Fruit fly (Drosophila melanogaster) whole organism, embryonic: ENCODE measurements around the gene Cyt-c1.

ENCODE experiments used
- BEAF-32 ChIP-seq: fragments of 200-800 bp; sonication (Bioruptor generic); optimal IDR thresholded peaks from 3 replicates; lab custom pipeline; 2017; ENCODE audit warnings: missing biosample characterization, missing genetic modification characterization, mild to moderate bottlenecking, moderate library complexity, missing genetic modification reagents
- C15 ChIP-seq: fragments of 200-800 bp; sonication (Bioruptor generic); IDR thresholded peaks from 3 replicates; pipeline ENCODE4 v1.3.6; 2022; ENCODE audit warnings: missing biosample characterization, missing genetic modification characterization
- CG11085 ChIP-seq: fragments of 200-800 bp; sonication (Bioruptor generic); IDR thresholded peaks from 2 replicates; pipeline ENCODE4 v1.3.6; 2022; ENCODE audit warnings: missing biosample characterization, missing genetic modification characterization
- CG14667 ChIP-seq: fragments of 200-800 bp; sonication (Bioruptor generic); IDR thresholded peaks from 2 replicates; pipeline ENCODE4 v1.3.6; 2022; ENCODE audit warnings: missing biosample characterization, missing genetic modification characterization
- CG15011 ChIP-seq: fragments of 200-800 bp; sonication (Bioruptor generic); optimal IDR thresholded peaks from 3 replicates; lab custom pipeline; 2018; ENCODE audit warnings: missing biosample characterization, mild to moderate bottlenecking, missing genetic modification characterization
- CG1603 ChIP-seq: fragments of 200-800 bp; sonication (Bioruptor generic); optimal IDR thresholded peaks from 2 replicates; lab custom pipeline; 2019; ENCODE audit warnings: missing biosample characterization, mild to moderate bottlenecking, missing genetic modification characterization, moderate library complexity
- CG17829 ChIP-seq: fragments of 200-800 bp; optimal IDR thresholded peaks from 2 replicates; lab custom pipeline; 2019; ENCODE audit warnings: missing biosample characterization, mild to moderate bottlenecking, missing genetic modification characterization, moderate library complexity
- CG18599 ChIP-seq: fragments of 200-800 bp; sonication (Bioruptor generic); optimal IDR thresholded peaks from 3 replicates; lab custom pipeline; 2017; ENCODE audit warnings: missing biosample characterization, missing genetic modification characterization, mild to moderate bottlenecking, moderate library complexity, missing genetic modification reagents
- CG31365 ChIP-seq: fragments of 200-800 bp; sonication (Bioruptor generic); optimal IDR thresholded peaks from 2 replicates; lab custom pipeline; 2018; ENCODE audit warnings: missing biosample characterization, mild to moderate bottlenecking, missing genetic modification characterization
- CG33213 ChIP-seq: fragments of 200-800 bp; sonication (Bioruptor generic); optimal IDR thresholded peaks from 3 replicates; lab custom pipeline; 2016; ENCODE audit warnings: missing biosample characterization, missing genetic modification characterization
- CG34224 ChIP-seq: fragments of 200-800 bp; sonication (Bioruptor generic); IDR thresholded peaks from 3 replicates; pipeline ENCODE4 v1.3.6; 2022; ENCODE audit warnings: missing biosample characterization, missing genetic modification characterization; ENCODE audit not compliant: partially characterized antibody
- CG7357 ChIP-seq: fragments of 200-800 bp; sonication (Bioruptor generic); IDR thresholded peaks from 3 replicates; pipeline ENCODE4 v1.3.6; 2022; ENCODE audit warnings: missing biosample characterization, missing genetic modification characterization
- CG7839 ChIP-seq: fragments of 200-800 bp; sonication (Bioruptor generic); optimal IDR thresholded peaks from 3 replicates; lab custom pipeline; 2018; ENCODE audit warnings: missing biosample characterization, mild to moderate bottlenecking, missing genetic modification characterization, moderate library complexity
- CG8089 ChIP-seq: fragments of 200-800 bp; sonication (Bioruptor generic); optimal IDR thresholded peaks from 3 replicates; lab custom pipeline; 2016; ENCODE audit warnings: missing biosample characterization, missing genetic modification characterization
- CG8359 ChIP-seq: fragments of 200-800 bp; sonication (Bioruptor generic); optimal IDR thresholded peaks from 2 replicates; lab custom pipeline; 2017; ENCODE audit warnings: missing biosample characterization, mild to moderate bottlenecking, missing genetic modification characterization, borderline replicate concordance
- CG8478 ChIP-seq: fragments of >200 bp; optimal IDR thresholded peaks from 2 replicates; lab custom pipeline; 2018
- CG9215 ChIP-seq: fragments of 200-800 bp; sonication (Bioruptor generic); IDR thresholded peaks from 2 replicates; pipeline ENCODE4 v1.3.6; 2022; ENCODE audit warnings: missing biosample characterization, missing genetic modification characterization
- CoRest ChIP-seq: fragments of 200-800 bp; sonication (Bioruptor generic); optimal IDR thresholded peaks from 3 replicates; lab custom pipeline; 2018; ENCODE audit warnings: missing biosample characterization, mild to moderate bottlenecking, missing genetic modification characterization, moderate library complexity
- CrebB ChIP-seq: fragments of 200-800 bp; sonication (Bioruptor generic); optimal IDR thresholded peaks from 3 replicates; lab custom pipeline; 2018; ENCODE audit warnings: missing biosample characterization, mild to moderate bottlenecking, missing genetic modification characterization
- D ChIP-seq, 2 experiments: fragments of 200-800 bp in 1 of 2; fragments of >200 bp in 1 of 2; sonication (Bioruptor generic) in 1 of 2; optimal IDR thresholded peaks; 2 replicates in 1 of 2; 3 replicates in 1 of 2; lab custom pipeline; 2017; ENCODE audit warnings: mild to moderate bottlenecking in 1 of 2, missing biosample characterization in 1 of 2, missing genetic modification characterization in 1 of 2, missing genetic modification reagents in 1 of 2
- Dll ChIP-seq: fragments of 200-800 bp; sonication (Bioruptor generic); IDR thresholded peaks from 4 replicates; pipeline ENCODE4 v1.3.6; 2022; ENCODE audit warnings: missing biosample characterization, missing genetic modification characterization; ENCODE audit not compliant: partially characterized antibody
- Elba2 ChIP-seq: fragments of 200-800 bp; sonication (Bioruptor generic); optimal IDR thresholded peaks from 3 replicates; lab custom pipeline; 2016; ENCODE audit warnings: missing biosample characterization, missing genetic modification characterization
- GATAe ChIP-seq: fragments of 200-800 bp; sonication (Bioruptor generic); conservative IDR thresholded peaks from 2 replicates; pipeline ENCODE4 v1.3.6; 2022; ENCODE audit warnings: missing biosample characterization, missing genetic modification characterization
- Lhr ChIP-seq: fragments of 200-800 bp; sonication (Bioruptor generic); optimal IDR thresholded peaks from 3 replicates; lab custom pipeline; 2017; ENCODE audit warnings: mild to moderate bottlenecking, missing biosample characterization, missing genetic modification reagents, missing genetic modification characterization
- NK7.1 ChIP-seq: fragments of 200-800 bp; sonication (Bioruptor generic); optimal IDR thresholded peaks from 3 replicates; lab custom pipeline; 2016; ENCODE audit warnings: missing biosample characterization, missing genetic modification characterization
- Nf-YB ChIP-seq: fragments of 200-800 bp; sonication (Bioruptor generic); optimal IDR thresholded peaks from 3 replicates; lab custom pipeline; 2019; ENCODE audit warnings: missing biosample characterization, mild to moderate bottlenecking, missing genetic modification characterization, moderate library complexity
- Pdp1 ChIP-seq, 2 experiments: fragments of 200-800 bp; sonication (Bioruptor generic); optimal IDR thresholded peaks; 3 replicates each; lab custom pipeline; 2016; ENCODE audit warnings: missing biosample characterization in 2 of 2, missing genetic modification characterization in 2 of 2, mild to moderate bottlenecking in 1 of 2, moderate library complexity in 1 of 2
- Poxn ChIP-seq: fragments of 200-800 bp; sonication (Bioruptor generic); IDR thresholded peaks from 2 replicates; pipeline ENCODE4 v1.3.6; 2022; ENCODE audit warnings: missing biosample characterization, missing genetic modification characterization
- Xbp1 ChIP-seq: fragments of 200-800 bp; sonication (Bioruptor generic); optimal IDR thresholded peaks from 3 replicates; lab custom pipeline; 2016; ENCODE audit warnings: missing biosample characterization, mild to moderate bottlenecking, missing genetic modification characterization
- al ChIP-seq: fragments of 200-800 bp; sonication (Bioruptor generic); IDR thresholded peaks from 2 replicates; pipeline ENCODE4 v1.3.6; 2022; ENCODE audit warnings: missing biosample characterization, missing genetic modification characterization
- aop ChIP-seq: fragments of 200-800 bp; sonication (Bioruptor generic); IDR thresholded peaks from 2 replicates; pipeline ENCODE4 v1.3.6; 2022; ENCODE audit warnings: missing biosample characterization, missing genetic modification characterization
- dmrt99B ChIP-seq: fragments of 200-800 bp; sonication (Bioruptor generic); optimal IDR thresholded peaks from 2 replicates; lab custom pipeline; 2018; ENCODE audit warnings: missing biosample characterization, mild to moderate bottlenecking, missing genetic modification characterization, moderate library complexity
- ems ChIP-seq: fragments of 200-800 bp; sonication (Bioruptor generic); optimal IDR thresholded peaks from 3 replicates; lab custom pipeline; 2016; ENCODE audit warnings: missing biosample characterization, missing genetic modification characterization
- en ChIP-seq: fragments of 200-800 bp; sonication (Bioruptor generic); optimal IDR thresholded peaks from 2 replicates; lab custom pipeline; 2016; ENCODE audit warnings: missing biosample characterization, missing genetic modification characterization
- fu2 ChIP-seq: fragments of 200-800 bp; sonication (Bioruptor generic); optimal IDR thresholded peaks from 2 replicates; lab custom pipeline; 2016; ENCODE audit warnings: missing biosample characterization, missing genetic modification characterization
- hth ChIP-seq: fragments of >200 bp; optimal IDR thresholded peaks from 2 replicates; lab custom pipeline; 2017; ENCODE audit warnings: inconsistent platforms
- ken ChIP-seq: fragments of 200-800 bp; sonication (Bioruptor generic); IDR thresholded peaks from 3 replicates; pipeline ENCODE4 v1.3.6; 2022; ENCODE audit warnings: missing biosample characterization, missing genetic modification characterization
- mam ChIP-seq: fragments of 200-800 bp; sonication (Bioruptor generic); optimal IDR thresholded peaks from 3 replicates; lab custom pipeline; 2016; ENCODE audit warnings: missing biosample characterization, missing genetic modification characterization
- nerfin-2 ChIP-seq: fragments of 200-800 bp; sonication (Bioruptor generic); IDR thresholded peaks from 2 replicates; pipeline ENCODE4 v1.3.6; 2022; ENCODE audit warnings: missing biosample characterization, missing genetic modification characterization; ENCODE audit not compliant: partially characterized antibody
- oc ChIP-seq: fragments of 200-800 bp; sonication (Bioruptor generic); optimal IDR thresholded peaks from 2 replicates; lab custom pipeline; 2018; ENCODE audit warnings: missing biosample characterization, mild to moderate bottlenecking, missing genetic modification characterization, moderate library complexity
- otp ChIP-seq: fragments of 200-800 bp; sonication (Bioruptor generic); IDR thresholded peaks from 3 replicates; pipeline ENCODE4, ENCODE4 v1.3.6; 2022; ENCODE audit warnings: missing biosample characterization, missing genetic modification characterization
- pita ChIP-seq: fragments of 200-800 bp; sonication (Bioruptor generic); optimal IDR thresholded peaks from 2 replicates; lab custom pipeline; 2017; ENCODE audit warnings: missing biosample characterization, mild to moderate bottlenecking, missing genetic modification characterization
- pnt ChIP-seq: fragments of 200-800 bp; sonication (Bioruptor generic); optimal IDR thresholded peaks from 3 replicates; lab custom pipeline; 2016; ENCODE audit warnings: missing biosample characterization, missing genetic modification characterization
- ranshi ChIP-seq: fragments of 200-800 bp; sonication (Bioruptor generic); IDR thresholded peaks from 2 replicates; pipeline ENCODE4 v1.3.6; 2022; ENCODE audit warnings: missing biosample characterization, missing genetic modification characterization
- sisA ChIP-seq: fragments of 200-800 bp; sonication (Bioruptor generic); IDR thresholded peaks from 2 replicates; pipeline ENCODE4 v1.3.6; 2022; ENCODE audit warnings: missing biosample characterization, missing genetic modification characterization
- sob ChIP-seq: fragments of 200-800 bp; sonication (Bioruptor generic); IDR thresholded peaks from 2 replicates; pipeline ENCODE4 v1.3.6; 2022; ENCODE audit warnings: missing biosample characterization, missing genetic modification characterization
- tgo ChIP-seq: fragments of 200-800 bp; sonication (Bioruptor generic); IDR thresholded peaks from 3 replicates; pipeline ENCODE4 v1.3.6; 2022; ENCODE audit warnings: missing biosample characterization, missing genetic modification characterization
- tup ChIP-seq: fragments of 200-800 bp; sonication (Bioruptor generic); optimal IDR thresholded peaks from 2 replicates; lab custom pipeline; 2016; ENCODE audit warnings: missing biosample characterization, mild to moderate bottlenecking, missing genetic modification characterization, moderate library complexity
- vnd ChIP-seq: fragments of 200-800 bp; sonication (Bioruptor generic); IDR thresholded peaks from 3 replicates; pipeline ENCODE4 v1.3.6; 2022; ENCODE audit warnings: missing biosample characterization, missing genetic modification characterization; ENCODE audit not compliant: partially characterized antibody
- zfh2 ChIP-seq: fragments of 200-800 bp; sonication (Bioruptor generic); optimal IDR thresholded peaks from 2 replicates; lab custom pipeline; 2016; ENCODE audit warnings: missing biosample characterization, missing genetic modification characterization

Gene Cyt-c1

DNA sequence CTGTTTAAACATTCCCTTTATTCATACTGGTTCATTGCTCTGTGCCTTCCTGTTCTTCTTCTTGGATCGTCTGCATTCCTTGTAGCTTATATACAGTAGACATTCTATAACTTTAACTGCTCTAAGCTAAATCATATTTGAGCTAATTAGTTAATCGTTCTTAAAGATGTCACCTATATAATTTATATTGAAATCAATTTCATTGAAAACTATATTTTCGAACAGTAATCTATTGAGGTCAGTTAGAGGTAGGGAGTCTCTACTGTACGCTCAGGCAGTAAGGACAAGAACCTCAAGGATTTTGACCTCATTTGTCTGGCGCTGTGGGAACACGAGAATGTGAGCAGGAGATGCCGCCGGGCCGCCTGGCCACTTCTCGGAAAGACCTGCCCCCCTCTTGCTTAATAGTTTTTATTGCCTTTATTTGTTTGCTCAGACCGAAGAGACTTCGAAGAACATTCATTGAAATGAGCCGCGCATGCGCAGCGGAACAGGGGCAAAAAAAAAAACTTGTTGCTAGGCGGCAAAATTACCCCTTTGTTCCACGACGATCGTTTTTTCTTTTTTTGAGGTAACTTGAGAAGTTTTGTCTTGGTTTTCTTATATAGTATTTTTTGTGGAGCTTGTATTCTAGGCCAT, 7.2 kb upstream of the Cyt-c1 start (continued):
- TF ChIP-seq CG14667 (GFP tag; lab: Robert Waterston, UW) (0 out of 2 replicates have a peak, but pooled peaks have one; percentile 24), tup (GFP tag; lab: Kevin White, UChicago) (no peak), CG8089 (GFP tag; lab: Kevin White, UChicago) (no peak), aop (GFP tag; lab: Robert Waterston, UW) (no peak), ranshi (GFP tag; lab: Robert Waterston, UW) (0 out of 2 replicates have a peak, but pooled peaks have one; percentile 15), Elba2 (GFP tag; lab: Kevin White, UChicago) (no peak), hth (lab: Kevin White, UChicago) (no peak), CG7357 (GFP tag; lab: Robert Waterston, UW) (no peak), otp (GFP tag; lab: Robert Waterston, UW) (no peak), ken (GFP tag; lab: Robert Waterston, UW) (no peak), pita (GFP tag; lab: Kevin White, UChicago) (no peak), fu2 (GFP tag; lab: Kevin White, UChicago) (no peak), mam (GFP tag; lab: Kevin White, UChicago) (no peak), oc (tag; lab: Kevin White, UChicago) (no peak), CG1603 (tag; lab: Kevin White, UChicago) (peak; percentile 53), CG33213 (GFP tag; lab: Kevin White, UChicago) (no peak), pnt (GFP tag; lab: Kevin White, UChicago) (no peak), Pdp1 (GFP tag; optimal IDR thresholded peaks at IDR 0.05; lab: Kevin White, UChicago) (peak; percentile 9 to 17), CG31365 (tag; lab: Kevin White, UChicago) (no peak), nerfin-2 (GFP tag; lab: Robert Waterston, UW) (no peak), CoRest (peak; percentile 30), Poxn (GFP tag; lab: Robert Waterston, UW) (no peak), Nf-YB (GFP tag; lab: Kevin White, UChicago) (no peak), ems (GFP tag; lab: Kevin White, UChicago) (no peak), dmrt99B (tag; lab: Kevin White, UChicago) (peak; percentile 40), CG34224 (GFP tag; lab: Robert Waterston, UW) (no peak), C15 (GFP tag; lab: Robert Waterston, UW) (no peak), vnd (GFP tag; lab: Robert Waterston, UW) (no peak), al (no peak), GATAe (GFP tag; lab: Robert Waterston, UW) (no peak), CG11085 (GFP tag; lab: Robert Waterston, UW) (no peak), Lhr (GFP tag; lab: Kevin White, UChicago) (no peak), CG8478 (lab: Kevin White, UChicago) (no peak), CG9215 (GFP tag; lab: Robert Waterston, UW) (no peak), en (GFP tag; lab: Kevin White, UChicago) (no peak), sob (GFP tag; lab: Robert Waterston, UW) (no peak), NK7.1 (GFP tag; lab: Kevin White, UChicago) (no peak), D (optimal IDR thresholded peaks at IDR 0.05; lab: Kevin White, UChicago) (no peak), D (GFP tag; optimal IDR thresholded peaks at IDR 0.05; lab: Kevin White, UChicago) (peak; percentile 34), Dll (no peak), sisA (GFP tag; lab: Robert Waterston, UW) (no peak), CG7839 (tag; lab: Kevin White, UChicago) (peak; percentile 45), Xbp1 (no peak), CrebB (no peak), tgo (GFP tag; lab: Robert Waterston, UW) (no peak), BEAF-32 (GFP tag; lab: Kevin White, UChicago) (no peak), CG8359 (GFP tag; lab: Kevin White, UChicago) (no peak), CG17829 (tag; lab: Kevin White, UChicago) (peak; percentile 76), zfh2 (no peak), CG15011 (no peak), CG18599 (peak; percentile 14)
